Fruit fly (Drosophila melanogaster): ENCODE data around the gene Gs1.

dm6 chr2L:166115-167069, 34.5 kb downstream of the Gs1 start:
- TF ChIP-seq CG8478 (optimal IDR thresholded peaks at IDR 0.05) (no peak), psq (optimal IDR thresholded peaks at IDR 0.05) (no peak), Dll (optimal IDR thresholded peaks at IDR 0.05) (no peak), pan (optimal IDR thresholded peaks at IDR 0.05) (no peak)

All from whole organism.